Fruit fly (Drosophila melanogaster) whole organism, prepupa: ENCODE measurements around the gene Shal.

Experiments
- CG6808 ChIP-seq: fragments of 200-800 bp; sonication (Bioruptor generic); optimal IDR thresholded peaks from 3 replicates; lab custom pipeline; 2017; ENCODE audit warnings: missing biosample characterization, missing genetic modification characterization, mild to moderate bottlenecking, moderate library complexity, missing genetic modification reagents
- Ets21C ChIP-seq: fragments of 200-800 bp; sonication (Bioruptor generic); optimal IDR thresholded peaks from 3 replicates; lab custom pipeline; 2016; ENCODE audit warnings: missing biosample characterization, missing genetic modification characterization
- OdsH ChIP-seq: fragments of 200-800 bp; sonication (Bioruptor generic); optimal IDR thresholded peaks from 3 replicates; lab custom pipeline; 2016; ENCODE audit warnings: missing biosample characterization, missing genetic modification characterization

- TF ChIP-seq Ets21C (GFP tag; lab: Kevin White, UChicago) (no peak), CG6808 (GFP tag; lab: Kevin White, UChicago) (no peak), OdsH (GFP tag; lab: Kevin White, UChicago) (no peak)
Observed at dm6 chr3L:19524690-19525089, 59.7 kb downstream of the Shal start.
